Fruit fly (Drosophila melanogaster): ENCODE results near the gene mRpL36.
A peak's percentile ranks its signal among the peaks of the same experiment; 100 is the strongest.

Gene mRpL36

dm6 chr3L:8096106-8096558, 28.8 kb downstream of the mRpL36 start (continued):
- TF ChIP-seq ranshi (GFP tag; IDR thresholded peaks at IDR 0.05) = peak; percentile 93
- TF ChIP-seq Eip74EF (GFP tag; optimal IDR thresholded peaks at IDR 0.05) = peak in 1 of 2 experiments; percentile 83
- TF ChIP-seq Elba2 (GFP tag; optimal IDR thresholded peaks at IDR 0.05) = no peak
- TF ChIP-seq sqz (GFP tag; optimal IDR thresholded peaks at IDR 0.05) = peak; percentile 55
- no peak for TF ChIP-seq dati (GFP tag; IDR thresholded peaks at IDR 0.05)
- TF ChIP-seq pfk (GFP tag; optimal IDR thresholded peaks at IDR 0.05) = no peak
- TF ChIP-seq CG3407 (GFP tag; optimal IDR thresholded peaks at IDR 0.05) = peak; percentile 80
- peak; percentile 86 for TF ChIP-seq wor (GFP tag; IDR thresholded peaks at IDR 0.05)
- peak; percentile 74 for TF ChIP-seq CG1792 (GFP tag; optimal IDR thresholded peaks at IDR 0.05)
- peak; percentile 76 for TF ChIP-seq CG10267 (tag; optimal IDR thresholded peaks at IDR 0.05)
- TF ChIP-seq CG17328 (GFP tag; IDR thresholded peaks at IDR 0.05) = peak; percentile 84
- peak; percentile 78; the same call in 2 of the 3 replicates for TF ChIP-seq ken (GFP tag; IDR thresholded peaks at IDR 0.05)
- TF ChIP-seq CG12659 (GFP tag; optimal IDR thresholded peaks at IDR 0.05) = peak; percentile 98
- TF ChIP-seq unc-4 (GFP tag; IDR thresholded peaks at IDR 0.05; ENCODE audit: partially characterized antibody) = no peak
- no peak for TF ChIP-seq CG33557 (GFP tag; optimal IDR thresholded peaks at IDR 0.05)
- peak; percentile 98 for TF ChIP-seq Meics (GFP tag; optimal IDR thresholded peaks at IDR 0.05)
- peak; percentile 62 for TF ChIP-seq CG3163 (GFP tag; optimal IDR thresholded peaks at IDR 0.05)
- TF ChIP-seq Hey (tag; optimal IDR thresholded peaks at IDR 0.05) = peak; percentile 67
- peak; percentile 67 for TF ChIP-seq jumu (GFP tag; optimal IDR thresholded peaks at IDR 0.05)
- TF ChIP-seq ems (GFP tag; optimal IDR thresholded peaks at IDR 0.05) = peak; percentile 88
- TF ChIP-seq CG11093 (GFP tag; IDR thresholded peaks at IDR 0.05) = peak; percentile 90
- peak; percentile 79 for TF ChIP-seq maf-S (GFP tag; optimal IDR thresholded peaks at IDR 0.05)
- TF ChIP-seq CG9797 (GFP tag; optimal IDR thresholded peaks at IDR 0.05) = no peak
- peak; percentile 95 for TF ChIP-seq CG7372 (GFP tag; IDR thresholded peaks at IDR 0.05)
- peak; percentile 95 for TF ChIP-seq tgo (GFP tag; IDR thresholded peaks at IDR 0.05)
- TF ChIP-seq Abd-B (GFP tag; optimal IDR thresholded peaks at IDR 0.05) = peak; percentile 79
- TF ChIP-seq Lhr (GFP tag; optimal IDR thresholded peaks at IDR 0.05) = peak; percentile 37
- peak; percentile 96 for TF ChIP-seq so (GFP tag; IDR thresholded peaks at IDR 0.05)
- peak; percentile 39; the same call in 1 of the 2 replicates for TF ChIP-seq sim (GFP tag; IDR thresholded peaks at IDR 0.05)
- 0 out of 3 replicates have a peak, but pooled peaks have one; percentile 45 for TF ChIP-seq z (GFP tag; IDR thresholded peaks at IDR 0.05)
- no peak for TF ChIP-seq CG15479 (GFP tag; optimal IDR thresholded peaks at IDR 0.05)
- peak; percentile 86 for TF ChIP-seq CG12219 (GFP tag; optimal IDR thresholded peaks at IDR 0.05)
- TF ChIP-seq ase (GFP tag; IDR thresholded peaks at IDR 0.05) = peak; percentile 88
- peak; percentile 94 for TF ChIP-seq Hr3 (GFP tag; optimal IDR thresholded peaks at IDR 0.05)
- peak; percentile 10 for TF ChIP-seq CG10565 (GFP tag; optimal IDR thresholded peaks at IDR 0.05)
- TF ChIP-seq CG14667 (GFP tag; IDR thresholded peaks at IDR 0.05) = peak; percentile 88
- peak; percentile 61 for TF ChIP-seq CG8290 (GFP tag; optimal IDR thresholded peaks at IDR 0.05)
- TF ChIP-seq CG8290 (tag; optimal IDR thresholded peaks at IDR 0.05) = peak in 1 of 2 experiments; percentile 74
- peak; percentile 94 for TF ChIP-seq wdn (GFP tag; IDR thresholded peaks at IDR 0.05)
- peak; percentile 89 for TF ChIP-seq CG14050 (GFP tag; IDR thresholded peaks at IDR 0.05)
- TF ChIP-seq CG34224 (GFP tag; IDR thresholded peaks at IDR 0.05; ENCODE audit: partially characterized antibody) = no peak
- TF ChIP-seq fu2 (GFP tag; optimal IDR thresholded peaks at IDR 0.05) = peak; percentile 73
- peak; percentile 96 for TF ChIP-seq CG30403 (GFP tag; optimal IDR thresholded peaks at IDR 0.05)
- TF ChIP-seq CG13424 (tag; optimal IDR thresholded peaks at IDR 0.05) = peak; percentile 95
- peak; percentile 79 for TF ChIP-seq corto (GFP tag; optimal IDR thresholded peaks at IDR 0.05)
- TF ChIP-seq Drgx (GFP tag; IDR thresholded peaks at IDR 0.05) = peak; percentile 97
- TF ChIP-seq CG8359 (GFP tag; optimal IDR thresholded peaks at IDR 0.05; ENCODE audit: borderline replicate concordance) = peak; percentile 63
- TF ChIP-seq CG9727 (GFP tag; optimal IDR thresholded peaks at IDR 0.05) = peak; percentile 94
- TF ChIP-seq repo (GFP tag; optimal IDR thresholded peaks at IDR 0.05) = peak; percentile 56
- no peak for TF ChIP-seq mld (GFP tag; IDR thresholded peaks at IDR 0.05; ENCODE audit: partially characterized antibody)
- TF ChIP-seq scrt (GFP tag; optimal IDR thresholded peaks at IDR 0.05) = peak; percentile 94

Measured in whole organism, embryonic.